Fruit fly (Drosophila melanogaster): ENCODE measurements around the gene Grip.

Grip gene

dm6 chrX:5922057-5922456 lies 44.0 kb upstream of the Grip start:
- TF ChIP-seq CG7271 (tag; optimal IDR thresholded peaks at IDR 0.05) (no peak), Hey (tag; optimal IDR thresholded peaks at IDR 0.05) (no peak), Antp (GFP tag; optimal IDR thresholded peaks at IDR 0.05) (no peak), wdn (GFP tag; IDR thresholded peaks at IDR 0.05) (no peak), CG4617 (GFP tag; optimal IDR thresholded peaks at IDR 0.05; ENCODE audit: borderline replicate concordance) (no peak), tll (GFP tag; optimal IDR thresholded peaks at IDR 0.05) (no peak), CG10267 (tag; optimal IDR thresholded peaks at IDR 0.05) (no peak), CG4328 (GFP tag; optimal IDR thresholded peaks at IDR 0.05) (no peak), row (GFP tag; IDR thresholded peaks at IDR 0.05) (0 out of 3 replicates have a peak, but pooled peaks have one; percentile 28), CG13287 (GFP tag; IDR thresholded peaks at IDR 0.05; ENCODE audit: partially characterized antibody) (0 out of 2 replicates have a peak, but pooled peaks have one; percentile 6), CG16863 (GFP tag; optimal IDR thresholded peaks at IDR 0.05) (no peak), Aef1 (GFP tag; IDR thresholded peaks at IDR 0.05) (no peak), CG8924 (tag; optimal IDR thresholded peaks at IDR 0.05) (no peak), fd3F (GFP tag; optimal IDR thresholded peaks at IDR 0.05) (no peak), CG16813 (GFP tag; IDR thresholded peaks at IDR 0.05; ENCODE audit: partially characterized antibody) (no peak), stwl (tag; optimal IDR thresholded peaks at IDR 0.05) (peak; percentile 92), dati (GFP tag; IDR thresholded peaks at IDR 0.05) (no peak), CG15269 (tag; optimal IDR thresholded peaks at IDR 0.05) (no peak), kni (GFP tag; optimal IDR thresholded peaks at IDR 0.05) (no peak), Oli (tag; optimal IDR thresholded peaks at IDR 0.05) (no peak), Hr51 (GFP tag; optimal IDR thresholded peaks at IDR 0.05) (no peak), exex (tag; optimal IDR thresholded peaks at IDR 0.05) (no peak), crol (GFP tag; IDR thresholded peaks at IDR 0.05) (no peak), CG30403 (GFP tag; optimal IDR thresholded peaks at IDR 0.05) (no peak), mirr (GFP tag; optimal IDR thresholded peaks at IDR 0.05) (no peak)

DNA sequence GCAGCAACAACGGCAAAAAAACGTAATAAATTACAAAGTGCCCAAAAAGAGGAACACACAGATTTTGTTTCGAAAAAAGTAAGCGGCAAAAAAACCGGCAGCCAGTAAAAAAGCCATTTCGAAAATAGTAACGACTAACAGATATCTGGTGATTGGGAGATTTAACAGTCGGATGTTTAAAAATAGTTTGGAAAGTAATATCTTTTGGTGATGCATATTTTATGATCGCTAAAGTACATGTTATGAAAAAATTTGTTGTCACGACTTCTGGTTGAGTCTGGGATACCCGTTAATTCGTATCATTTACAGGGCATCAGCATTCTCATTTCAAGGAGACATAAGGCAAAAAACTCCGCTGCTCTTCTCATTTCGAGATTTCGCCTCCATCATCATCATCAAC lies 43.0 kb upstream of the Grip start:
- 0 out of 3 replicates have a peak, but pooled peaks have one; percentile 17 for TF ChIP-seq ci (GFP tag; IDR thresholded peaks at IDR 0.05)
- no peak for TF ChIP-seq oc (tag; optimal IDR thresholded peaks at IDR 0.05)
- peak; percentile 83 for TF ChIP-seq Med (GFP tag)
- TF ChIP-seq slbo (GFP tag; IDR thresholded peaks at IDR 0.05), result peak; percentile 55
- TF ChIP-seq CG18262 (tag; optimal IDR thresholded peaks at IDR 0.05), result peak; percentile 16
- TF ChIP-seq prd (optimal IDR thresholded peaks at IDR 0.05), result no peak
- peak; percentile 64; the same call in 2 of the 3 replicates for TF ChIP-seq prd (GFP tag; IDR thresholded peaks at IDR 0.05)
- TF ChIP-seq eve (GFP tag; optimal IDR thresholded peaks at IDR 0.05), result no peak
- TF ChIP-seq YL-1 (GFP tag; optimal IDR thresholded peaks at IDR 0.05), result no peak
- TF ChIP-seq Ada2b (GFP tag; IDR thresholded peaks at IDR 0.05), result peak; percentile 42
- peak; percentile 17; the same call in 1 of the 2 replicates for TF ChIP-seq CG16779 (GFP tag; IDR thresholded peaks at IDR 0.05)
- no peak for TF ChIP-seq Trl (optimal IDR thresholded peaks at IDR 0.05)
- TF ChIP-seq Trl (GFP tag; optimal IDR thresholded peaks at IDR 0.05), result peak; percentile 3
- TF ChIP-seq wdn (GFP tag; IDR thresholded peaks at IDR 0.05), result no peak
- TF ChIP-seq CG7963 (GFP tag; IDR thresholded peaks at IDR 0.05; ENCODE audit: partially characterized antibody), result 0 out of 3 replicates have a peak, but pooled peaks have one; percentile 30
- TF ChIP-seq dmrt99B (tag; optimal IDR thresholded peaks at IDR 0.05), result peak; percentile 47
- TF ChIP-seq CG17361 (GFP tag; IDR thresholded peaks at IDR 0.05), result 0 out of 3 replicates have a peak, but pooled peaks have one; percentile 13
- TF ChIP-seq PHDP (tag; optimal IDR thresholded peaks at IDR 0.05), result peak; percentile 13
- TF ChIP-seq tgo (GFP tag; IDR thresholded peaks at IDR 0.05), result peak; percentile 38; the same call in 2 of the 3 replicates
- no peak for TF ChIP-seq CG13624 (GFP tag; optimal IDR thresholded peaks at IDR 0.05)
- TF ChIP-seq sc (optimal IDR thresholded peaks at IDR 0.05), result no peak
- TF ChIP-seq sc (GFP tag; optimal IDR thresholded peaks at IDR 0.05), result no peak
- peak; percentile 59 for TF ChIP-seq vvl (GFP tag; IDR thresholded peaks at IDR 0.05)
- peak; percentile 43 for TF ChIP-seq CG11504 (tag; optimal IDR thresholded peaks at IDR 0.05)
- peak; percentile 28 for TF ChIP-seq Hsf (GFP tag; optimal IDR thresholded peaks at IDR 0.05)
- TF ChIP-seq CG10979 (tag; optimal IDR thresholded peaks at IDR 0.05), result peak; percentile 10
- TF ChIP-seq CG32532 (GFP tag; IDR thresholded peaks at IDR 0.05), result peak; percentile 26; the same call in 1 of the 2 replicates
- TF ChIP-seq row (GFP tag; IDR thresholded peaks at IDR 0.05), result peak; percentile 61; the same call in 2 of the 3 replicates
